Worm (Caenorhabditis elegans) whole organism, early embryonic: Measurements from ENCODE around the gene algn-11.

Source experiments
- B0310.2 ChIP-seq: sonication (generic microtip); optimal IDR thresholded peaks from 2 replicates; lab custom pipeline; 2016; ENCODE audit warnings: mild to moderate bottlenecking, missing genetic modification characterization, missing compliant biosample characterization
- ama-1 ChIP-seq: fragments of 150-350 bp; optimal IDR thresholded peaks from 2 replicates; lab custom pipeline; 2014
- ceh-36 ChIP-seq: sonication (generic microtip); optimal IDR thresholded peaks from 2 replicates; lab custom pipeline; 2016; ENCODE audit warnings: missing genetic modification characterization, inconsistent platforms, missing compliant biosample characterization
- flt-1 ChIP-seq: fragments of 200-800 bp; sonication (Bioruptor generic); IDR thresholded peaks from 2 replicates; pipeline ENCODE4 v1.3.6; 2022; ENCODE audit warnings: missing genetic modification characterization, missing compliant biosample characterization
- hmbx-1 ChIP-seq: sonication (generic microtip); optimal IDR thresholded peaks from 2 replicates; lab custom pipeline; 2016; ENCODE audit warnings: mild to moderate bottlenecking, missing genetic modification characterization, missing compliant biosample characterization
- hnd-1 ChIP-seq: sonication (generic microtip); optimal IDR thresholded peaks from 2 replicates; lab custom pipeline; 2016; ENCODE audit warnings: missing genetic modification characterization, missing compliant biosample characterization
- pes-1 ChIP-seq: fragments of 200-800 bp; sonication (Bioruptor generic); IDR thresholded peaks from 2 replicates; pipeline ENCODE4 v1.3.6; 2022; ENCODE audit warnings: missing genetic modification reagents, missing genetic modification characterization, missing compliant biosample characterization
- scrt-1 ChIP-seq: fragments of 200-800 bp; sonication (Bioruptor generic); IDR thresholded peaks from 2 replicates; pipeline ENCODE4 v1.3.6; 2022; ENCODE audit warnings: missing genetic modification characterization, missing compliant biosample characterization

DNA sequence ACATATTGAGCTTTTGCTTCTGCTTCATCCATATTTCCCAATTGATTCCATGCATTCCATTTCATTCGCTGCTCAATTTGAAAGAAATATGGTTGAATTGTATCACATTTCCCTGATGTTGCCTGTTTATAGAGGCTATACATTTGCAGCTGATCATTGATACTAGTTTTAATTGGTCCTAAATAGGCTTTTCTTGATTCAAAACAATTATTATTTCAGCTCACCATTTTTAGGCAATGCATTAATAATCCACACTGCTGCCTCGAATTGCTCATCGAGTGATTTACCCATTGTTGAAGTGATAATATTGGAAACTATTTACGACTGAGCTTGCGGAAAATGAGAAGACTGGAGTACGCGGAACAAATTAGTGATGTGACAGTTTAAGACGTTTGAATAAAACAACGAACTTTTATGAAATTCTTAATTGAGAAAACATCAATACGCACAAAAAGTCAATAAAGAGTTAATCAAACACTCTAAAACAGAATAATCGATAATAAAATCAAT is 18.3 kb upstream of the algn-11 start, which contains the start of gene acbp-4:
- TF ChIP-seq ama-1 (no peak), pes-1 (GFP tag; lab: Robert Waterston, UW) (no peak), hnd-1 (tag; lab: Kevin White, UChicago) (no peak), hmbx-1 (tag; lab: Kevin White, UChicago) (no peak), ceh-36 (no peak), scrt-1 (no peak), flt-1 (no peak), B0310.2 (no peak)
